Fruit fly (Drosophila melanogaster): ENCODE measurements around the gene CG11381.

The CG11381 gene

DNA sequence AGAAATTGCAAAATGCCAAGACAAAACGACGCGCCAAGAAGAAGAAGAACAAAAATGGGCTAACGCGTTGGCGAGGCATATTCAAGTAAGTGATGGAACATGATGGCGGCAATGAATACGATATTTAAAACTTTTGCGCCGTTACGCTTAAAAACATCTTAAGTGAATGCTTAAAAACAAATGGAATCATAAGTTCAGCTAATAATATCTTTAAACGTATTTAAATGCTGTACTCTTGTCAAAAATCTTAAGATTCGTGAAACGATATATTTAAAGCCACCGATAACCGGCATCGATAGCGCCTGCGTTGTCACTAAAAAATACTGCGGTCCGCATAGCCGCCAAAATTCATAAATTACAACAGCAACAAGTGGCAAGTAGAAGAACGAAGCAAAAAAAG, 36.3 kb downstream of the CG11381 start, which contains the start of gene CG11403 (continued):
- TF ChIP-seq nom (GFP tag; optimal IDR thresholded peaks at IDR 0.05) (no peak), CG1529 (GFP tag; optimal IDR thresholded peaks at IDR 0.05) (no peak), CG17829 (tag; optimal IDR thresholded peaks at IDR 0.05) (peak; percentile 22), cas (GFP tag; IDR thresholded peaks at IDR 0.05) (no peak), Side (GFP tag; optimal IDR thresholded peaks at IDR 0.05) (no peak), Aef1 (GFP tag; IDR thresholded peaks at IDR 0.05) (peak; percentile 55; the same call in 2 of the 3 replicates), cad (GFP tag; optimal IDR thresholded peaks at IDR 0.05) (no peak), CG17568 (GFP tag; optimal IDR thresholded peaks at IDR 0.05) (no peak), CG8765 (GFP tag; IDR thresholded peaks at IDR 0.05) (no peak), HLH54F (GFP tag; optimal IDR thresholded peaks at IDR 0.05) (no peak), Xrp1 (GFP tag; IDR thresholded peaks at IDR 0.05) (no peak), grn (GFP tag; optimal IDR thresholded peaks at IDR 0.05) (no peak), CG10274 (GFP tag; optimal IDR thresholded peaks at IDR 0.05) (no peak), luna (GFP tag; optimal IDR thresholded peaks at IDR 0.05) (no peak), croc (GFP tag; conservative IDR thresholded peaks at IDR 0.05) (no peak), H2.0 (GFP tag; IDR thresholded peaks at IDR 0.05) (no peak), unc-4 (GFP tag; IDR thresholded peaks at IDR 0.05; ENCODE audit: partially characterized antibody) (peak; percentile 90), maf-S (GFP tag; optimal IDR thresholded peaks at IDR 0.05) (no peak), CG9437 (GFP tag; optimal IDR thresholded peaks at IDR 0.05) (no peak), CG32767 (GFP tag; IDR thresholded peaks at IDR 0.05) (no peak), tap (tag; optimal IDR thresholded peaks at IDR 0.05) (no peak), NfI (GFP tag; optimal IDR thresholded peaks at IDR 0.05) (no peak), gfzf (GFP tag; optimal IDR thresholded peaks at IDR 0.05) (peak; percentile 91), tio (GFP tag; optimal IDR thresholded peaks at IDR 0.05) (no peak), CG4404 (GFP tag; IDR thresholded peaks at IDR 0.05) (no peak), nmo (GFP tag; optimal IDR thresholded peaks at IDR 0.05) (peak; percentile 55), Camta (GFP tag; optimal IDR thresholded peaks at IDR 0.05) (no peak), cwo (GFP tag; optimal IDR thresholded peaks at IDR 0.05) (no peak), CG7928 (GFP tag; optimal IDR thresholded peaks at IDR 0.05) (peak; percentile 49), CG2678 (tag; optimal IDR thresholded peaks at IDR 0.05) (no peak), Sox102F (GFP tag; optimal IDR thresholded peaks at IDR 0.05) (no peak), sc (optimal IDR thresholded peaks at IDR 0.05) (no peak), sc (GFP tag; optimal IDR thresholded peaks at IDR 0.05) (no peak), CG34224 (GFP tag; IDR thresholded peaks at IDR 0.05; ENCODE audit: partially characterized antibody) (peak; percentile 74), CG14965 (GFP tag; optimal IDR thresholded peaks at IDR 0.05; ENCODE audit: borderline replicate concordance) (no peak), mirr (GFP tag; optimal IDR thresholded peaks at IDR 0.05) (no peak), CG3407 (GFP tag; optimal IDR thresholded peaks at IDR 0.05) (no peak), CG14710 (tag; optimal IDR thresholded peaks at IDR 0.05) (peak; percentile 66), Mrtf (GFP tag; IDR thresholded peaks at IDR 0.05) (no peak), CG33557 (GFP tag; optimal IDR thresholded peaks at IDR 0.05) (no peak), CG15479 (GFP tag; optimal IDR thresholded peaks at IDR 0.05) (no peak), zf30C (GFP tag; optimal IDR thresholded peaks at IDR 0.05) (no peak), onecut (GFP tag; IDR thresholded peaks at IDR 0.05) (no peak), z (GFP tag; IDR thresholded peaks at IDR 0.05) (no peak), dmrt99B (tag; optimal IDR thresholded peaks at IDR 0.05) (no peak), lab (GFP tag; optimal IDR thresholded peaks at IDR 0.05) (no peak), Atf3 (GFP tag; optimal IDR thresholded peaks at IDR 0.05) (no peak), NK7.1 (GFP tag; optimal IDR thresholded peaks at IDR 0.05) (no peak), H15 (GFP tag; IDR thresholded peaks at IDR 0.05) (no peak), CG17912 (GFP tag; optimal IDR thresholded peaks at IDR 0.05) (no peak), Usf (GFP tag; optimal IDR thresholded peaks at IDR 0.05) (no peak), CG12744 (GFP tag; optimal IDR thresholded peaks at IDR 0.05) (no peak)
